Fruit fly (Drosophila melanogaster) whole organism, embryonic: ENCODE results near the gene Arp1.

Experiments used
- B-H2 ChIP-seq: fragments of 200-800 bp; sonication (Bioruptor generic); optimal IDR thresholded peaks from 2 replicates; lab custom pipeline; 2018; ENCODE audit warnings: missing biosample characterization, mild to moderate bottlenecking, missing genetic modification characterization
- BEAF-32 ChIP-seq: fragments of 200-800 bp; sonication (Bioruptor generic); optimal IDR thresholded peaks from 3 replicates; lab custom pipeline; 2017; ENCODE audit warnings: missing biosample characterization, missing genetic modification characterization, mild to moderate bottlenecking, moderate library complexity, missing genetic modification reagents
- BtbVII ChIP-seq: fragments of 200-800 bp; sonication (Bioruptor generic); optimal IDR thresholded peaks from 3 replicates; lab custom pipeline; 2017; ENCODE audit warnings: missing biosample characterization, mild to moderate bottlenecking, missing genetic modification characterization
- CG10209 ChIP-seq: fragments of 200-800 bp; sonication (Bioruptor generic); optimal IDR thresholded peaks from 3 replicates; lab custom pipeline; 2017; ENCODE audit warnings: missing biosample characterization, mild to moderate bottlenecking, missing genetic modification characterization, missing genetic modification reagents
- CG12391 ChIP-seq: fragments of 200-800 bp; sonication (Bioruptor generic); optimal IDR thresholded peaks from 3 replicates; lab custom pipeline; 2018; ENCODE audit warnings: missing biosample characterization, mild to moderate bottlenecking, missing genetic modification characterization, moderate library complexity
- CG12659 ChIP-seq: fragments of 200-800 bp; sonication (Bioruptor generic); optimal IDR thresholded peaks from 3 replicates; lab custom pipeline; 2017; ENCODE audit warnings: mild to moderate bottlenecking, missing biosample characterization, missing genetic modification reagents, missing genetic modification characterization
- CG12769 ChIP-seq: fragments of 200-800 bp; sonication (Bioruptor generic); optimal IDR thresholded peaks from 2 replicates; lab custom pipeline; 2019; ENCODE audit warnings: missing biosample characterization, mild to moderate bottlenecking, missing genetic modification characterization, moderate library complexity
- CG13424 ChIP-seq: fragments of 200-800 bp; sonication (Bioruptor generic); optimal IDR thresholded peaks from 2 replicates; lab custom pipeline; 2019; ENCODE audit warnings: missing biosample characterization, mild to moderate bottlenecking, missing genetic modification characterization, moderate library complexity
- CG13624 ChIP-seq: fragments of 200-800 bp; sonication (Bioruptor generic); optimal IDR thresholded peaks from 2 replicates; lab custom pipeline; 2016; ENCODE audit warnings: missing biosample characterization, missing genetic modification characterization
- CG15011 ChIP-seq: fragments of 200-800 bp; sonication (Bioruptor generic); optimal IDR thresholded peaks from 3 replicates; lab custom pipeline; 2018; ENCODE audit warnings: missing biosample characterization, mild to moderate bottlenecking, missing genetic modification characterization
- CG15269 ChIP-seq: fragments of 200-800 bp; sonication (Bioruptor generic); optimal IDR thresholded peaks from 2 replicates; lab custom pipeline; 2018; ENCODE audit warnings: missing biosample characterization, mild to moderate bottlenecking, missing genetic modification characterization, moderate library complexity
- CG17359 ChIP-seq: fragments of 200-800 bp; sonication (Bioruptor generic); optimal IDR thresholded peaks from 3 replicates; lab custom pipeline; 2018; ENCODE audit warnings: missing biosample characterization, mild to moderate bottlenecking, missing genetic modification characterization, moderate library complexity
- CG17829 ChIP-seq: fragments of 200-800 bp; optimal IDR thresholded peaks from 2 replicates; lab custom pipeline; 2019; ENCODE audit warnings: missing biosample characterization, mild to moderate bottlenecking, missing genetic modification characterization, moderate library complexity
- CG18599 ChIP-seq: fragments of 200-800 bp; sonication (Bioruptor generic); optimal IDR thresholded peaks from 3 replicates; lab custom pipeline; 2017; ENCODE audit warnings: missing biosample characterization, missing genetic modification characterization, mild to moderate bottlenecking, moderate library complexity, missing genetic modification reagents
- CG2120 ChIP-seq: fragments of 200-800 bp; sonication (Bioruptor generic); optimal IDR thresholded peaks from 3 replicates; lab custom pipeline; 2016; ENCODE audit warnings: missing biosample characterization, missing genetic modification characterization
- CG2678 ChIP-seq: fragments of 200-800 bp; sonication (Bioruptor generic); optimal IDR thresholded peaks from 3 replicates; lab custom pipeline; 2019; ENCODE audit warnings: missing biosample characterization, mild to moderate bottlenecking, missing genetic modification characterization, moderate library complexity
- CG3281 ChIP-seq: fragments of 200-800 bp; sonication (Bioruptor generic); optimal IDR thresholded peaks from 3 replicates; lab custom pipeline; 2017; ENCODE audit warnings: missing biosample characterization, mild to moderate bottlenecking, missing genetic modification characterization
- CG3847 ChIP-seq: fragments of 200-800 bp; sonication (Bioruptor generic); IDR thresholded peaks from 2 replicates; pipeline ENCODE4 v1.3.6; 2022; ENCODE audit warnings: missing biosample characterization, missing genetic modification characterization
- CG6765 ChIP-seq: fragments of 200-800 bp; sonication (Bioruptor generic); optimal IDR thresholded peaks from 3 replicates; lab custom pipeline; 2017; ENCODE audit warnings: missing biosample characterization, mild to moderate bottlenecking, missing genetic modification characterization
- CG6813 ChIP-seq: fragments of 200-800 bp; sonication (Bioruptor generic); optimal IDR thresholded peaks from 2 replicates; lab custom pipeline; 2017; ENCODE audit warnings: missing biosample characterization, missing genetic modification characterization, mild to moderate bottlenecking, moderate library complexity, missing genetic modification reagents
- CG6854 ChIP-seq: fragments of 200-800 bp; sonication (Bioruptor generic); optimal IDR thresholded peaks from 3 replicates; lab custom pipeline; 2017; ENCODE audit warnings: missing biosample characterization, mild to moderate bottlenecking, missing genetic modification characterization
- CG7786 ChIP-seq: fragments of 200-800 bp; sonication (Bioruptor generic); optimal IDR thresholded peaks from 2 replicates; lab custom pipeline; 2016; ENCODE audit warnings: missing biosample characterization, missing genetic modification characterization
- CG7839 ChIP-seq: fragments of 200-800 bp; sonication (Bioruptor generic); optimal IDR thresholded peaks from 3 replicates; lab custom pipeline; 2018; ENCODE audit warnings: missing biosample characterization, mild to moderate bottlenecking, missing genetic modification characterization, moderate library complexity
- CG8290 ChIP-seq, 3 experiments: fragments of 200-800 bp; sonication (Bioruptor generic); optimal IDR thresholded peaks; 2 replicates each; lab custom pipeline; 2016 to 2019; ENCODE audit warnings: missing biosample characterization in 3 of 3, missing genetic modification characterization in 3 of 3, mild to moderate bottlenecking in 2 of 3, moderate library complexity in 1 of 3
- CG9817 ChIP-seq: fragments of 200-800 bp; sonication (Bioruptor generic); optimal IDR thresholded peaks from 2 replicates; lab custom pipeline; 2018; ENCODE audit warnings: missing biosample characterization, mild to moderate bottlenecking, missing genetic modification characterization, moderate library complexity
- CG9932 ChIP-seq: fragments of 200-800 bp; sonication (Bioruptor generic); IDR thresholded peaks from 2 replicates; pipeline ENCODE4 v1.3.6; 2022; ENCODE audit warnings: missing biosample characterization, missing genetic modification characterization
- D19B ChIP-seq: fragments of 200-800 bp; sonication (Bioruptor generic); optimal IDR thresholded peaks from 2 replicates; lab custom pipeline; 2017; ENCODE audit warnings: missing biosample characterization, mild to moderate bottlenecking, missing genetic modification characterization
- Dek ChIP-seq: fragments of 200-800 bp; sonication (Bioruptor generic); optimal IDR thresholded peaks from 3 replicates; lab custom pipeline; 2019; ENCODE audit warnings: missing biosample characterization, mild to moderate bottlenecking, missing genetic modification characterization, moderate library complexity
- Dip3 ChIP-seq: fragments of 200-800 bp; sonication (Bioruptor generic); optimal IDR thresholded peaks from 3 replicates; lab custom pipeline; 2016; ENCODE audit warnings: missing biosample characterization, missing genetic modification characterization
- Fer1 ChIP-seq: fragments of 200-800 bp; sonication (Bioruptor generic); optimal IDR thresholded peaks from 2 replicates; lab custom pipeline; 2017; ENCODE audit warnings: missing biosample characterization, mild to moderate bottlenecking, missing genetic modification characterization
- Hmr ChIP-seq: fragments of 200-800 bp; sonication (Bioruptor generic); optimal IDR thresholded peaks from 3 replicates; lab custom pipeline; 2017; ENCODE audit warnings: mild to moderate bottlenecking, missing biosample characterization, missing genetic modification reagents, missing genetic modification characterization
- MBD-R2 ChIP-seq: fragments of 200-800 bp; sonication (Bioruptor generic); IDR thresholded peaks from 2 replicates; pipeline ENCODE4 v1.3.6; 2022; ENCODE audit warnings: missing biosample characterization, missing genetic modification characterization
- Med ChIP-seq: fragments of 200-800 bp; sonication (Bioruptor generic); peaks from one replicate; lab custom pipeline; 2016; ENCODE audit warnings: missing biosample characterization, missing genetic modification characterization, mild to moderate bottlenecking, inconsistent platforms, moderate library complexity
- PHDP ChIP-seq: fragments of 200-800 bp; sonication (Bioruptor generic); optimal IDR thresholded peaks from 3 replicates; lab custom pipeline; 2018; ENCODE audit warnings: missing biosample characterization, mild to moderate bottlenecking, missing genetic modification characterization, moderate library complexity
- Rfx ChIP-seq: fragments of 200-800 bp; sonication (Bioruptor generic); IDR thresholded peaks from 2 replicates; pipeline ENCODE4 v1.3.6; 2022; ENCODE audit warnings: missing biosample characterization, missing genetic modification characterization
- ap ChIP-seq: fragments of 200-800 bp; sonication (Bioruptor generic); IDR thresholded peaks from 2 replicates; pipeline ENCODE4 v1.3.6; 2022; ENCODE audit warnings: missing biosample characterization, missing genetic modification characterization
- da ChIP-seq: fragments of 200-800 bp; sonication (Bioruptor generic); optimal IDR thresholded peaks from 2 replicates; lab custom pipeline; 2016; ENCODE audit warnings: missing biosample characterization, missing genetic modification characterization
- dysf ChIP-seq: fragments of 200-800 bp; sonication (Bioruptor generic); IDR thresholded peaks from 3 replicates; pipeline ENCODE4 v1.3.6; 2022; ENCODE audit warnings: missing biosample characterization, missing genetic modification characterization
- gro ChIP-seq: fragments of 200-800 bp; sonication (Bioruptor generic); optimal IDR thresholded peaks from 2 replicates; lab custom pipeline; 2016; ENCODE audit warnings: missing biosample characterization, missing genetic modification characterization
- jing ChIP-seq: fragments of 200-800 bp; sonication (Bioruptor generic); optimal IDR thresholded peaks from 2 replicates; lab custom pipeline; 2018; ENCODE audit warnings: missing biosample characterization, mild to moderate bottlenecking, missing genetic modification characterization
- lab ChIP-seq: fragments of 200-800 bp; sonication (Bioruptor generic); optimal IDR thresholded peaks from 3 replicates; lab custom pipeline; 2017; ENCODE audit warnings: missing biosample characterization, missing genetic modification characterization, mild to moderate bottlenecking, moderate library complexity, missing genetic modification reagents
- mirr ChIP-seq: fragments of 200-800 bp; sonication (Bioruptor generic); optimal IDR thresholded peaks from 3 replicates; lab custom pipeline; 2018; ENCODE audit warnings: missing biosample characterization, mild to moderate bottlenecking, missing genetic modification characterization
- row ChIP-seq: fragments of 200-800 bp; sonication (Bioruptor generic); IDR thresholded peaks from 3 replicates; pipeline ENCODE4 v1.3.6; 2022; ENCODE audit warnings: missing biosample characterization, missing genetic modification characterization
- sd ChIP-seq: fragments of 200-800 bp; sonication (Bioruptor generic); optimal IDR thresholded peaks from 3 replicates; lab custom pipeline; 2018; ENCODE audit warnings: missing biosample characterization, mild to moderate bottlenecking, missing genetic modification characterization, moderate library complexity
- sens ChIP-seq: fragments of 200-800 bp; sonication (Bioruptor generic); peaks from one replicate; lab custom pipeline; 2016; ENCODE audit warnings: missing biosample characterization, missing genetic modification characterization
- slbo ChIP-seq: fragments of 200-800 bp; sonication (Bioruptor generic); IDR thresholded peaks from 2 replicates; pipeline ENCODE4 v1.3.6; 2022; ENCODE audit warnings: missing biosample characterization, missing genetic modification characterization
- ttk ChIP-seq: fragments of 200-800 bp; sonication (Bioruptor generic); IDR thresholded peaks from 2 replicates; pipeline ENCODE4 v2.1.2; 2022; ENCODE audit warnings: missing biosample characterization, missing genetic modification characterization
- vfl ChIP-seq: fragments of 200-800 bp; sonication (Bioruptor generic); optimal IDR thresholded peaks from 2 replicates; lab custom pipeline; 2016; ENCODE audit warnings: missing biosample characterization, missing genetic modification characterization

The Arp1 gene

dm6 chr3R:12656946-12657566 is 34.5 kb upstream of the Arp1 start:
- peak; percentile 7 for TF ChIP-seq CG15011
- peak; percentile 54; the same call in 2 of the 3 replicates for TF ChIP-seq row (GFP tag; lab: Robert Waterston, UW)
- TF ChIP-seq MBD-R2 (GFP tag; lab: Robert Waterston, UW), result 0 out of 2 replicates have a peak, but pooled peaks have one; percentile 7
- peak; percentile 43 for TF ChIP-seq BtbVII (GFP tag; lab: Kevin White, UChicago)
- TF ChIP-seq CG6813 (GFP tag; lab: Kevin White, UChicago), result peak; percentile 42
- TF ChIP-seq CG12659, result peak; percentile 12
- TF ChIP-seq PHDP (tag; lab: Kevin White, UChicago), result peak; percentile 16
- peak; percentile 71 for TF ChIP-seq CG3281
- TF ChIP-seq CG17829 (tag; lab: Kevin White, UChicago), result no peak
- peak; percentile 64 for TF ChIP-seq CG2120 (GFP tag; lab: Kevin White, UChicago)
- no peak for TF ChIP-seq CG8290 (GFP tag; optimal IDR thresholded peaks at IDR 0.05; lab: Kevin White, UChicago)
- TF ChIP-seq CG8290 (tag; optimal IDR thresholded peaks at IDR 0.05; lab: Kevin White, UChicago), result peak in 1 of 2 experiments; percentile 60
- no peak for TF ChIP-seq ttk
- TF ChIP-seq CG9932 (GFP tag; lab: Robert Waterston, UW), result peak; percentile 71
- peak; percentile 76 for TF ChIP-seq sens (GFP tag; lab: Kevin White, UChicago)
- peak; percentile 14 for TF ChIP-seq CG13624 (GFP tag; lab: Kevin White, UChicago)
- TF ChIP-seq Dek, result peak; percentile 10
- TF ChIP-seq CG17359, result no peak
- peak; percentile 70 for TF ChIP-seq lab (GFP tag; lab: Kevin White, UChicago)
- TF ChIP-seq Rfx (GFP tag; lab: Robert Waterston, UW), result peak; percentile 53
- TF ChIP-seq jing, result no peak
- peak; percentile 29 for TF ChIP-seq B-H2 (GFP tag; lab: Kevin White, UChicago)
- peak; percentile 16 for TF ChIP-seq CG7786
- peak; percentile 20 for TF ChIP-seq CG12769 (tag; lab: Kevin White, UChicago)
- TF ChIP-seq CG7839 (tag; lab: Kevin White, UChicago), result peak; percentile 39
- TF ChIP-seq CG3847 (GFP tag; lab: Robert Waterston, UW), result peak; percentile 40; the same call in 1 of the 2 replicates
- peak; percentile 39 for TF ChIP-seq CG2678 (tag; lab: Kevin White, UChicago)
- TF ChIP-seq Hmr (GFP tag; lab: Kevin White, UChicago), result peak; percentile 63
- TF ChIP-seq slbo (GFP tag; lab: Robert Waterston, UW), result peak; percentile 55
- peak; percentile 24 for TF ChIP-seq CG9817
- peak; percentile 18 for TF ChIP-seq D19B (GFP tag; lab: Kevin White, UChicago)
- TF ChIP-seq CG13424 (tag; lab: Kevin White, UChicago), result peak; percentile 8
- peak; percentile 27 for TF ChIP-seq mirr
- no peak for TF ChIP-seq BEAF-32
- no peak for TF ChIP-seq CG12391
- TF ChIP-seq sd (tag; lab: Kevin White, UChicago), result peak; percentile 76
- peak; percentile 71 for TF ChIP-seq Med (GFP tag; lab: Kevin White, UChicago)
- TF ChIP-seq CG18599 (GFP tag; lab: Kevin White, UChicago), result peak; percentile 69
- TF ChIP-seq gro, result peak; percentile 0
- TF ChIP-seq CG15269, result peak; percentile 27
- peak; percentile 27; the same call in 1 of the 3 replicates for TF ChIP-seq dysf (GFP tag; lab: Robert Waterston, UW)
- TF ChIP-seq CG6854, result peak; percentile 28
- peak; percentile 21 for TF ChIP-seq Dip3 (GFP tag; lab: Kevin White, UChicago)
- TF ChIP-seq da (GFP tag; lab: Kevin White, UChicago), result no peak
- TF ChIP-seq vfl (GFP tag; lab: Kevin White, UChicago), result no peak
- TF ChIP-seq CG10209 (GFP tag; lab: Kevin White, UChicago), result peak; percentile 10
- TF ChIP-seq CG6765 (GFP tag; lab: Kevin White, UChicago), result peak; percentile 25
- no peak for TF ChIP-seq ap
- TF ChIP-seq Fer1 (GFP tag; lab: Kevin White, UChicago), result no peak
